Worm (Caenorhabditis elegans) whole organism, L1 larva: ENCODE measurements around the gene F54C9.7.

ENCODE experiments used
- aly-2 ChIP-seq: fragments of 150-350 bp; optimal IDR thresholded peaks from 2 replicates; lab custom pipeline; 2014; ENCODE audit warnings: missing biosample characterization, missing genetic modification characterization
- mef-2 ChIP-seq: fragments of 150-350 bp; optimal IDR thresholded peaks from 2 replicates; lab custom pipeline; 2014; ENCODE audit warnings: missing biosample characterization, missing genetic modification characterization

- TF ChIP-seq aly-2 (tag; lab: Kevin White, UChicago): no peak
- TF ChIP-seq mef-2 (tag; lab: Kevin White, UChicago): no peak
Measured at ce11 chrII:8556166-8556565, 17.0 kb upstream of the F54C9.7 start, which contains the start of gene glb-27.
